Fruit fly (Drosophila melanogaster): Measurements from ENCODE around the gene CG33258.

dm6 chr3L:16090330-16090803 is 8.0 kb downstream of the CG33258 start, which contains the start of the genes CG5235 and ClC-c:
- no peak for TF ChIP-seq CG17806 (tag; optimal IDR thresholded peaks at IDR 0.05)
- TF ChIP-seq EcR (GFP tag; optimal IDR thresholded peaks at IDR 0.05), result no peak
- no peak for TF ChIP-seq gl (tag; optimal IDR thresholded peaks at IDR 0.05)
- TF ChIP-seq D1 (tag; optimal IDR thresholded peaks at IDR 0.05), result no peak

All from whole organism, pupa.